Worm (Caenorhabditis elegans) whole organism, L4 larva: ENCODE data around the gene clh-6.

Source experiments
- F10B5.3 ChIP-seq: sonication (generic microtip); optimal IDR thresholded peaks from 2 replicates; lab custom pipeline; 2016; ENCODE audit warnings: mild to moderate bottlenecking, missing genetic modification characterization, missing compliant biosample characterization
- F37D6.2 ChIP-seq: sonication (generic microtip); optimal IDR thresholded peaks from 2 replicates; lab custom pipeline; 2016; ENCODE audit warnings: mild to moderate bottlenecking, missing genetic modification characterization, missing compliant biosample characterization
- F49E8.2 ChIP-seq: sonication (generic microtip); optimal IDR thresholded peaks from 2 replicates; lab custom pipeline; 2016; ENCODE audit warnings: missing compliant biosample characterization, mild to moderate bottlenecking, missing genetic modification characterization, borderline replicate concordance
- T20F7.1 ChIP-seq: fragments of 200-800 bp; sonication (Bioruptor generic); optimal IDR thresholded peaks from 2 replicates; lab custom pipeline; 2018; ENCODE audit warnings: mild to moderate bottlenecking, missing genetic modification characterization, missing compliant biosample characterization
- T26A8.4 ChIP-seq: fragments of 200-800 bp; sonication (Bioruptor generic); IDR thresholded peaks from 2 replicates; pipeline ENCODE4 v1.3.6; 2022; ENCODE audit warnings: missing genetic modification characterization, missing compliant biosample characterization
- Y5F2A.4 ChIP-seq: fragments of 200-800 bp; sonication (Bioruptor generic); optimal IDR thresholded peaks from 2 replicates; lab custom pipeline; 2018; ENCODE audit warnings: mild to moderate bottlenecking, missing genetic modification characterization, missing compliant biosample characterization
- aha-1 ChIP-seq: fragments of 150-350 bp; peaks from one replicate; lab custom pipeline; 2014; ENCODE audit warnings: missing biosample characterization, missing genetic modification characterization
- ama-1 ChIP-seq: fragments of 150-350 bp; optimal IDR thresholded peaks from 2 replicates; lab custom pipeline; 2014; ENCODE audit warnings: inconsistent platforms, mixed read lengths
- ceh-20 ChIP-seq: fragments of 200-800 bp; sonication (Bioruptor generic); IDR thresholded peaks from 2 replicates; pipeline ENCODE4 v1.3.6; 2022; ENCODE audit warnings: missing genetic modification reagents, missing genetic modification characterization, missing compliant biosample characterization
- ceh-28 ChIP-seq: fragments of 150-350 bp; optimal IDR thresholded peaks from 2 replicates; lab custom pipeline; 2014; ENCODE audit warnings: missing biosample characterization, missing genetic modification reagents, missing genetic modification characterization
- ces-1 ChIP-seq: fragments of 150-350 bp; sonication (generic microtip); optimal IDR thresholded peaks from 4 replicates; lab custom pipeline; 2014; ENCODE audit warnings: missing biosample characterization, missing genetic modification reagents, missing genetic modification characterization
- cey-2 ChIP-seq: sonication (generic microtip); optimal IDR thresholded peaks from 3 replicates; lab custom pipeline; 2017; ENCODE audit warnings: missing genetic modification characterization, mild to moderate bottlenecking, missing compliant biosample characterization, antibody characterized with exemption, borderline replicate concordance; ENCODE audit not compliant: insufficient read depth
- ctbp-1 ChIP-seq: fragments of 200-800 bp; sonication (Bioruptor generic); IDR thresholded peaks from 2 replicates; pipeline ENCODE4 v1.3.6; 2022; ENCODE audit warnings: missing genetic modification reagents, missing genetic modification characterization, missing compliant biosample characterization
- daf-16 ChIP-seq, 3 experiments: sonication (generic microtip); optimal IDR thresholded peaks; 2 replicates each; lab custom pipeline; 2016 to 2017; ENCODE audit warnings: missing genetic modification characterization in 3 of 3, missing genetic modification reagents in 3 of 3, mild to moderate bottlenecking in 2 of 3, missing compliant biosample characterization in 2 of 3, missing biosample characterization in 1 of 3, moderate library complexity in 1 of 3
- daf-19 ChIP-seq: fragments of 200-800 bp; sonication (Bioruptor generic); conservative IDR thresholded peaks from 2 replicates; pipeline ENCODE4 v1.3.6; 2022; ENCODE audit warnings: missing genetic modification characterization, missing compliant biosample characterization
- dpl-1 ChIP-seq: fragments of 150-350 bp; optimal IDR thresholded peaks from 2 replicates; lab custom pipeline; 2014; ENCODE audit warnings: missing biosample characterization, missing genetic modification reagents, missing genetic modification characterization
- dve-1 ChIP-seq: sonication (generic microtip); optimal IDR thresholded peaks from 2 replicates; lab custom pipeline; 2017; ENCODE audit warnings: antibody characterized with exemption, mild to moderate bottlenecking, missing genetic modification characterization, missing compliant biosample characterization; ENCODE audit not compliant: insufficient read depth
- egl-43 ChIP-seq: fragments of 200-800 bp; sonication (Bioruptor generic); IDR thresholded peaks from 2 replicates; pipeline ENCODE4 v1.3.6; 2022; ENCODE audit warnings: missing genetic modification reagents, missing genetic modification characterization, missing compliant biosample characterization
- fkh-10 ChIP-seq: fragments of 150-350 bp; optimal IDR thresholded peaks from 2 replicates; lab custom pipeline; 2014; ENCODE audit warnings: missing biosample characterization, missing genetic modification reagents, missing genetic modification characterization
- fos-1 ChIP-seq: fragments of 150-350 bp; optimal IDR thresholded peaks from 2 replicates; lab custom pipeline; 2014; ENCODE audit warnings: missing biosample characterization, missing genetic modification characterization
- hif-1 ChIP-seq, 2 experiments: sonication (generic microtip); optimal IDR thresholded peaks; 2 replicates each; lab custom pipeline; 2016 to 2017; ENCODE audit warnings: missing compliant biosample characterization in 2 of 2, missing genetic modification characterization in 2 of 2, missing genetic modification reagents in 2 of 2, missing genotype in 2 of 2, mild to moderate bottlenecking in 1 of 2
- hlh-11 ChIP-seq: fragments of 200-800 bp; sonication (Bioruptor generic); optimal IDR thresholded peaks from 2 replicates; lab custom pipeline; 2018; ENCODE audit warnings: mild to moderate bottlenecking, missing genetic modification characterization, missing compliant biosample characterization
- hlh-30 ChIP-seq: sonication (generic microtip); optimal IDR thresholded peaks from 2 replicates; lab custom pipeline; 2017; ENCODE audit warnings: antibody characterized with exemption, mild to moderate bottlenecking, missing genetic modification characterization, missing compliant biosample characterization; ENCODE audit not compliant: insufficient read depth
- hmg-1.1 ChIP-seq: fragments of 200-800 bp; sonication (Bioruptor generic); IDR thresholded peaks from 2 replicates; pipeline ENCODE4 v1.3.6; 2022; ENCODE audit warnings: missing genetic modification reagents, missing genetic modification characterization, missing compliant biosample characterization
- lim-7 ChIP-seq: fragments of 200-800 bp; sonication (Bioruptor generic); IDR thresholded peaks from 2 replicates; pipeline ENCODE4 v1.3.6; 2022; ENCODE audit warnings: missing genetic modification characterization, missing compliant biosample characterization
- lin-13 ChIP-seq: fragments of 150-350 bp; optimal IDR thresholded peaks from 2 replicates; lab custom pipeline; 2014; ENCODE audit warnings: missing biosample characterization, missing genetic modification reagents, missing genetic modification characterization
- lir-3 ChIP-seq: sonication (generic microtip); optimal IDR thresholded peaks from 2 replicates; lab custom pipeline; 2016; ENCODE audit warnings: mild to moderate bottlenecking, missing genetic modification characterization, missing compliant biosample characterization
- lsy-2 ChIP-seq, 2 experiments: fragments of 150-350 bp in 1 of 2; sonication (generic microtip) in 1 of 2; optimal IDR thresholded peaks; 2 replicates each; lab custom pipeline; 2014 to 2017; ENCODE audit warnings: missing biosample characterization in 2 of 2, missing genetic modification characterization in 2 of 2
- madf-9 ChIP-seq: fragments of 200-800 bp; sonication (Bioruptor generic); conservative IDR thresholded peaks from 2 replicates; pipeline ENCODE4 v1.3.6; 2022; ENCODE audit warnings: missing genetic modification reagents, missing genetic modification characterization, missing compliant biosample characterization
- mdt-29 ChIP-seq: fragments of 200-800 bp; sonication (Bioruptor generic); IDR thresholded peaks from 2 replicates; pipeline ENCODE4 v1.3.6; 2022; ENCODE audit warnings: missing genetic modification reagents, missing genetic modification characterization, missing compliant biosample characterization
- mxl-3 ChIP-seq: fragments of 200-800 bp; sonication (Bioruptor generic); optimal IDR thresholded peaks from 2 replicates; lab custom pipeline; 2018; ENCODE audit warnings: mild to moderate bottlenecking, missing genetic modification characterization, missing compliant biosample characterization
- nhr-102 ChIP-seq: sonication (generic microtip); optimal IDR thresholded peaks from 2 replicates; lab custom pipeline; 2016; ENCODE audit warnings: mild to moderate bottlenecking, missing genetic modification characterization, moderate library complexity, missing compliant biosample characterization
- nhr-11 ChIP-seq: fragments of 150-350 bp; optimal IDR thresholded peaks from 2 replicates; lab custom pipeline; 2014; ENCODE audit warnings: missing biosample characterization, missing genetic modification characterization
- nhr-25 ChIP-seq: sonication (generic microtip); optimal IDR thresholded peaks from 2 replicates; lab custom pipeline; 2017; ENCODE audit warnings: missing genetic modification characterization, mild to moderate bottlenecking, missing compliant biosample characterization, antibody characterized with exemption, moderate library complexity, borderline replicate concordance; ENCODE audit not compliant: insufficient read depth
- nhr-6 ChIP-seq: fragments of 150-350 bp; optimal IDR thresholded peaks from 2 replicates; lab custom pipeline; 2014; ENCODE audit warnings: missing biosample characterization, missing genetic modification characterization
- rbr-2 ChIP-seq: sonication (generic microtip); optimal IDR thresholded peaks from 2 replicates; lab custom pipeline; 2016; ENCODE audit warnings: missing genotype, missing genetic modification characterization, missing compliant biosample characterization
- saeg-2 ChIP-seq: fragments of 200-800 bp; sonication (Bioruptor generic); IDR thresholded peaks from 2 replicates; pipeline ENCODE4 v1.3.6; 2022; ENCODE audit warnings: missing genetic modification reagents, missing genetic modification characterization, missing compliant biosample characterization
- snpc-1.2 ChIP-seq: fragments of 200-800 bp; sonication (Bioruptor generic); IDR thresholded peaks from 2 replicates; pipeline ENCODE4 v1.3.6; 2022; ENCODE audit warnings: missing genetic modification reagents, missing genetic modification characterization, missing compliant biosample characterization
- spr-3 ChIP-seq: fragments of 200-800 bp; sonication (Bioruptor generic); optimal IDR thresholded peaks from 2 replicates; lab custom pipeline; 2018; ENCODE audit warnings: mild to moderate bottlenecking, missing genetic modification characterization, missing compliant biosample characterization
- vab-7 ChIP-seq: fragments of 200-800 bp; sonication (Bioruptor generic); IDR thresholded peaks from 2 replicates; pipeline ENCODE4 v1.3.6; 2022; ENCODE audit warnings: missing genetic modification reagents, missing genetic modification characterization, missing compliant biosample characterization
- zip-11 ChIP-seq: fragments of 200-800 bp; sonication (Bioruptor generic); IDR thresholded peaks from 2 replicates; pipeline ENCODE4 v1.3.6; 2022; ENCODE audit warnings: missing genetic modification characterization, missing compliant biosample characterization
- zip-2 ChIP-seq: fragments of 150-350 bp; optimal IDR thresholded peaks from 2 replicates; lab custom pipeline; 2014; ENCODE audit warnings: missing biosample characterization, missing genetic modification characterization

The clh-6 gene

DNA sequence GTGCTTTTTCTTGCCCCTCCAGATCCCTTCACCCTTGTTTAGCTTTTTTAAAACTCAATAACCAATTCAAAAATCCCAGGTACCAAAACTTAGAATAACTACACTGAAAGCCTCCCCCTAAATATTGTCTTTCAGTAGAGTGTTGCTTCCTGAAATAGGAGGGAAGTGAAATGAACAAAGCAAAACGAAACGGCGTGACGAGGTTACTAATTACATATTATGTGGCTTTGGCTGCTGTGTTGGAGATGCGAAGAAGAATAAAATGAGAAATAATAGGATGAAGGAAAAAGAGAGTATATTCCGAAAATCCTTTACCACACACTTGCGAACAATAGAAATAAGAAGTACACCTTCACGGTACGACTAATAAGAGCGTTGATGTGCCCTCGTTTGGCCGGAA lies 27.0 kb downstream of the clh-6 start:
- TF ChIP-seq vab-7 = no peak
- no peak for TF ChIP-seq Y5F2A.4 (GFP tag; lab: Kevin White, UChicago)
- TF ChIP-seq madf-9 (GFP tag; lab: Robert Waterston, UW) = no peak
- no peak for TF ChIP-seq spr-3
- TF ChIP-seq daf-16 (GFP tag; optimal IDR thresholded peaks at IDR 0.05; lab: Kevin White, UChicago) = no peak
- no peak for TF ChIP-seq daf-16 (tag; optimal IDR thresholded peaks at IDR 0.05; lab: Kevin White, UChicago)
- no peak for TF ChIP-seq zip-2 (tag; lab: Kevin White, UChicago)
- TF ChIP-seq ceh-20 = no peak
- TF ChIP-seq snpc-1.2 (GFP tag; lab: Robert Waterston, UW) = no peak
- no peak for TF ChIP-seq F10B5.3 (tag; lab: Kevin White, UChicago)
- no peak for TF ChIP-seq saeg-2 (GFP tag; lab: Robert Waterston, UW)
- TF ChIP-seq F49E8.2 (tag; lab: Kevin White, UChicago) = no peak
- TF ChIP-seq lsy-2 (tag; optimal IDR thresholded peaks at IDR 0.05; lab: Kevin White, UChicago) = no peak
- TF ChIP-seq, all 104 proteins: peak for 0

- peak; percentile 13 for TF ChIP-seq aha-1 (tag; lab: Kevin White, UChicago)
- TF ChIP-seq ama-1 = no peak
- TF ChIP-seq, all 104 proteins: peak for 1
These were observed 29.3 kb downstream of the clh-6 start for ce11 chrV:12033841-12034240.

DNA sequence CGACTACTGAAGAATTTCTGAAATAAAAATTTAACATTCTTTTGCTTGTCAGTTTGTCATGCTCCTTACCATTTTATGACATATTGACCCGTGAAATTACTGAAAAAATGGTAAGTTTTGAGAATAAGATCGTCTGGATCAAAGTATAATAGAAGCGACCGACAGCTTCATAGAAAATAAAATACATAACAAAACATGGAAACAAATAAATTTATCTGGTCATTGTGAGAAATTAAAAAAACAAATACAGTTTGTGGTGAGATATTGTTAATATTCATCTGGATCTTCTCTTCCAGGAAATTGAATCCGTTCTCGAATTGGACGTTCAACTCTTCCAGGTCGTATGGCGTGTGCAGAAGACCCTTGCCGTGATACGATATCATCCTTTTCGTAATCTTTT lies 31.1 kb downstream of the clh-6 start, which contains the start of gene pkc-1:
TSS of gene pkc-1 (minus strand) at position 101 of the 400 bp plus-strand sequence.
- peak; percentile 52 for TF ChIP-seq aha-1 (tag; lab: Kevin White, UChicago)
- TF ChIP-seq zip-11 = no peak
- TF ChIP-seq, all 104 proteins: peak for 1

DNA sequence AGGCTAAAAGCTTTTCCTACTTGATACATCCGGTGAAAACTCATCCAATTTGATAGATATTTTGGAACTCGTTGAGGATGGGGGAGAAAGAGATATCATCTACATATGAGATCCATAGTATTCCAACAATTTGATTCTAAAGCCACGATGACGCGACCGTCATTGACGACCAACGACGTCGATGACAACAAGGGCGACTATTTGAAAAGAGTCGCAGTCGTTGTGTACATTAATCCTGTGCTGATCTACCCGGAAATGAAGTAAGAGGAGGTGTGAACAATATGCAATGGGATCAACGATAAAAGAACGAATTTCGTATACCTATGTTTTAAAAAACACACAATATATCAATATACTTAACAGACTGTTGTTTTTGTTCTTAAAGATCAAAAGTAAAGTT lies 35.0 kb downstream of the clh-6 start:
- no peak for TF ChIP-seq fos-1
- TF ChIP-seq dpl-1 (GFP tag; lab: Kevin White, UChicago) = no peak
- no peak for TF ChIP-seq mdt-29 (GFP tag; lab: Robert Waterston, UW)
- no peak for TF ChIP-seq hlh-11 (tag; lab: Kevin White, UChicago)
- no peak for TF ChIP-seq lim-7 (GFP tag; lab: Robert Waterston, UW)
- no peak for TF ChIP-seq cey-2 (tag; lab: Kevin White, UChicago)
- TF ChIP-seq nhr-25 = no peak
- TF ChIP-seq ceh-28 (tag; lab: Kevin White, UChicago) = no peak
- TF ChIP-seq T20F7.1 (GFP tag; lab: Kevin White, UChicago) = no peak
- no peak for TF ChIP-seq fkh-10

DNA sequence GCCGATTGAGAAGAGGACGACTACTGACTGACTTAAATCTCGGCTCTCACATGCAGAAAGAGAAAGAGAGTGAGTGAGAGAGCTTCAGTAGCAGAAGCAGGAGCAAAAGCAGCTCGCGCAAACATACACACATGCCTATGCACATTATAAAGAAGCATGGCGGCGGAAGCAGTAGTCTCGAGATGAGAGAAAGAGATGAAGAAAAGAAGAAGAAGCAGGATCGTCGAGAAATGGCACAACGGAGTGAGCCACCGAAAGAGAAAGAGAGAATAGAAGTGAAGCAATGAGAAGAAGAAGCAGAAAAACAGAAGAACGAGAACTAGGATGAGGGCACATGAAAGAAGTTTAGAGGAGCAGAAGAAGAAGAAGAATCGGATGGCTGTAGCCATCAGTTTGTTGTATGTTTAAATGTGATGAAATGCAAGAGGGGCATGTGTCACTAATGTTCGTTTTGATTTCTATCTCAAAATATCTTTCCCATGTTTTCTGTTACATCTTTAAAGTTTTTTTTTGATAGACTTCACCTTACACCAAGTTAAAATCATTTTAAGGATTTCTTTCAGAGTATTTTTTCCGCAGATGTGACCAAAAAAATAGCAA lies 36.2 kb downstream of the clh-6 start:
- TF ChIP-seq hlh-30 (tag; lab: Kevin White, UChicago) (peak; percentile 86), lir-3 (tag; lab: Kevin White, UChicago) (no peak), F37D6.2 (tag; lab: Kevin White, UChicago) (peak; percentile 59), hmg-1.1 (GFP tag; lab: Robert Waterston, UW) (peak; percentile 68), rbr-2 (tag; lab: Kevin White, UChicago) (peak; percentile 76), T26A8.4 (no peak), ces-1 (no peak), fkh-10 (peak; percentile 93), hlh-11 (tag; lab: Kevin White, UChicago) (peak; percentile 25), Y5F2A.4 (GFP tag; lab: Kevin White, UChicago) (no peak), hif-1 (tag; optimal IDR thresholded peaks at IDR 0.05; lab: Kevin White, UChicago) (peak in 1 of 2 experiments; percentile 5), nhr-11 (peak; percentile 83), egl-43 (GFP tag; lab: Robert Waterston, UW) (no peak; the same call in 1 of the 2 replicates), daf-19 (GFP tag; lab: Robert Waterston, UW) (no peak), lsy-2 (tag; optimal IDR thresholded peaks at IDR 0.05; lab: Kevin White, UChicago) (peak; percentile 28 to 49), nhr-102 (tag; lab: Kevin White, UChicago) (no peak), mxl-3 (GFP tag; lab: Kevin White, UChicago) (no peak), lin-13 (no peak), dve-1 (tag; lab: Kevin White, UChicago) (peak; percentile 3), daf-16 (GFP tag; optimal IDR thresholded peaks at IDR 0.05; lab: Kevin White, UChicago) (peak in 1 of 2 experiments; percentile 33), daf-16 (tag; optimal IDR thresholded peaks at IDR 0.05; lab: Kevin White, UChicago) (no peak), nhr-6 (peak; percentile 39), ctbp-1 (GFP tag; lab: Robert Waterston, UW) (peak; percentile 81)
